Worm (Caenorhabditis elegans) whole organism, early embryonic: ENCODE results near the gene fbxb-88.

Experiments
- B0310.2 ChIP-seq: sonication (generic microtip); optimal IDR thresholded peaks from 2 replicates; lab custom pipeline; 2016; ENCODE audit warnings: mild to moderate bottlenecking, missing genetic modification characterization, missing compliant biosample characterization
- F13C5.2 ChIP-seq: sonication (generic microtip); optimal IDR thresholded peaks from 2 replicates; lab custom pipeline; 2017; ENCODE audit warnings: mild to moderate bottlenecking, missing genetic modification characterization, inconsistent platforms, missing compliant biosample characterization
- aly-1 ChIP-seq: sonication (generic microtip); optimal IDR thresholded peaks from 2 replicates; lab custom pipeline; 2016; ENCODE audit warnings: missing genetic modification characterization, missing compliant biosample characterization
- ama-1 ChIP-seq: fragments of 150-350 bp; optimal IDR thresholded peaks from 2 replicates; lab custom pipeline; 2014
- ceh-13 ChIP-seq: fragments of 200-800 bp; sonication (Bioruptor generic); optimal IDR thresholded peaks from 2 replicates; lab custom pipeline; 2018; ENCODE audit warnings: mild to moderate bottlenecking, missing genetic modification characterization, missing compliant biosample characterization
- ceh-36 ChIP-seq: sonication (generic microtip); optimal IDR thresholded peaks from 2 replicates; lab custom pipeline; 2016; ENCODE audit warnings: missing genetic modification characterization, inconsistent platforms, missing compliant biosample characterization
- ets-7 ChIP-seq: sonication (generic microtip); optimal IDR thresholded peaks from 2 replicates; lab custom pipeline; 2016; ENCODE audit warnings: missing genotype, missing genetic modification characterization, missing compliant biosample characterization
- flt-1 ChIP-seq: fragments of 200-800 bp; sonication (Bioruptor generic); IDR thresholded peaks from 2 replicates; pipeline ENCODE4 v1.3.6; 2022; ENCODE audit warnings: missing genetic modification characterization, missing compliant biosample characterization
- hmbx-1 ChIP-seq: sonication (generic microtip); optimal IDR thresholded peaks from 2 replicates; lab custom pipeline; 2016; ENCODE audit warnings: mild to moderate bottlenecking, missing genetic modification characterization, missing compliant biosample characterization
- hmg-4 ChIP-seq: fragments of 200-800 bp; sonication (Bioruptor generic); optimal IDR thresholded peaks from 2 replicates; lab custom pipeline; 2018; ENCODE audit warnings: mild to moderate bottlenecking, missing genetic modification characterization, missing compliant biosample characterization
- hnd-1 ChIP-seq: sonication (generic microtip); optimal IDR thresholded peaks from 2 replicates; lab custom pipeline; 2016; ENCODE audit warnings: missing genetic modification characterization, missing compliant biosample characterization
- pes-1 ChIP-seq: fragments of 200-800 bp; sonication (Bioruptor generic); IDR thresholded peaks from 2 replicates; pipeline ENCODE4 v1.3.6; 2022; ENCODE audit warnings: missing genetic modification reagents, missing genetic modification characterization, missing compliant biosample characterization
- scrt-1 ChIP-seq: fragments of 200-800 bp; sonication (Bioruptor generic); IDR thresholded peaks from 2 replicates; pipeline ENCODE4 v1.3.6; 2022; ENCODE audit warnings: missing genetic modification characterization, missing compliant biosample characterization
- sea-1 ChIP-seq: fragments of 200-800 bp; sonication (Bioruptor generic); conservative IDR thresholded peaks from 2 replicates; pipeline ENCODE4 v1.3.6; 2022; ENCODE audit warnings: missing genetic modification characterization, missing compliant biosample characterization
- tbx-11 ChIP-seq: fragments of 200-800 bp; sonication (Bioruptor generic); IDR thresholded peaks from 2 replicates; pipeline ENCODE4 v1.3.6; 2022; ENCODE audit warnings: missing genetic modification characterization, missing compliant biosample characterization
- tbx-37 ChIP-seq: fragments of 200-800 bp; sonication (Bioruptor generic); conservative IDR thresholded peaks from 2 replicates; pipeline ENCODE4 v1.3.6; 2022; ENCODE audit warnings: missing genetic modification reagents, missing genetic modification characterization, missing compliant biosample characterization
- tra-4 ChIP-seq: sonication (generic microtip); optimal IDR thresholded peaks from 2 replicates; lab custom pipeline; 2017; ENCODE audit warnings: missing genetic modification characterization, missing compliant biosample characterization

Gene fbxb-88

ce11 chrII:4806726-4807125 is 21.0 kb downstream of the fbxb-88 start:
- no peak for TF ChIP-seq ceh-13 (GFP tag; lab: Kevin White, UChicago)
- TF ChIP-seq flt-1 (GFP tag; lab: Robert Waterston, UW) = no peak
- TF ChIP-seq B0310.2 (tag; lab: Kevin White, UChicago) = no peak
- TF ChIP-seq ceh-36 (tag; lab: Kevin White, UChicago) = no peak
- no peak for TF ChIP-seq sea-1 (GFP tag; lab: Robert Waterston, UW)
- TF ChIP-seq aly-1 (tag; lab: Kevin White, UChicago) = no peak
- TF ChIP-seq hmbx-1 (tag; lab: Kevin White, UChicago) = no peak
- TF ChIP-seq F13C5.2 (tag; lab: Kevin White, UChicago) = no peak
- TF ChIP-seq tbx-37 (GFP tag; lab: Robert Waterston, UW) = no peak
- no peak for TF ChIP-seq scrt-1 (GFP tag; lab: Robert Waterston, UW)
- no peak for TF ChIP-seq ets-7 (tag; lab: Kevin White, UChicago)
- TF ChIP-seq hnd-1 (tag; lab: Kevin White, UChicago) = no peak
- TF ChIP-seq tra-4 (tag; lab: Kevin White, UChicago) = no peak
- no peak for TF ChIP-seq hmg-4
- TF ChIP-seq pes-1 = no peak
- no peak for TF ChIP-seq ama-1 (lab: Kevin White, UChicago)
- TF ChIP-seq tbx-11 (GFP tag; lab: Robert Waterston, UW) = no peak

- TF ChIP-seq hnd-1 (tag; lab: Kevin White, UChicago) = no peak
Observed at ce11 chrII:4806261-4806660, 21.4 kb downstream of the fbxb-88 start.

ce11 chrII:4805799-4806198 is 21.9 kb downstream of the fbxb-88 start:
- no peak for TF ChIP-seq tbx-11 (GFP tag; lab: Robert Waterston, UW)
- TF ChIP-seq tra-4 (tag; lab: Kevin White, UChicago) = no peak
- TF ChIP-seq flt-1 (GFP tag; lab: Robert Waterston, UW) = no peak
- TF ChIP-seq aly-1 (tag; lab: Kevin White, UChicago) = no peak
- TF ChIP-seq hmbx-1 (tag; lab: Kevin White, UChicago) = no peak
- no peak for TF ChIP-seq ama-1 (lab: Kevin White, UChicago)
- no peak for TF ChIP-seq ceh-13 (GFP tag; lab: Kevin White, UChicago)
- TF ChIP-seq tbx-37 (GFP tag; lab: Robert Waterston, UW) = no peak
- no peak for TF ChIP-seq sea-1 (GFP tag; lab: Robert Waterston, UW)

ce11 chrII:4802917-4803316 is 24.8 kb downstream of the fbxb-88 start:
- TF ChIP-seq ets-7 (tag; lab: Kevin White, UChicago) = no peak
- no peak for TF ChIP-seq scrt-1 (GFP tag; lab: Robert Waterston, UW)
- no peak for TF ChIP-seq hmbx-1 (tag; lab: Kevin White, UChicago)
- no peak for TF ChIP-seq tbx-37 (GFP tag; lab: Robert Waterston, UW)
- TF ChIP-seq tbx-11 (GFP tag; lab: Robert Waterston, UW) = no peak
- TF ChIP-seq ceh-13 (GFP tag; lab: Kevin White, UChicago) = no peak
- no peak for TF ChIP-seq sea-1 (GFP tag; lab: Robert Waterston, UW)
- no peak for TF ChIP-seq aly-1 (tag; lab: Kevin White, UChicago)
- no peak for TF ChIP-seq flt-1 (GFP tag; lab: Robert Waterston, UW)
- no peak for TF ChIP-seq tra-4 (tag; lab: Kevin White, UChicago)
- no peak for TF ChIP-seq B0310.2 (tag; lab: Kevin White, UChicago)
- no peak for TF ChIP-seq F13C5.2 (tag; lab: Kevin White, UChicago)
- no peak for TF ChIP-seq hnd-1 (tag; lab: Kevin White, UChicago)
- no peak for TF ChIP-seq pes-1
- TF ChIP-seq ceh-36 (tag; lab: Kevin White, UChicago) = no peak
- no peak for TF ChIP-seq ama-1 (lab: Kevin White, UChicago)

ce11 chrII:4800524-4800923 is 27.2 kb downstream of the fbxb-88 start:
- TF ChIP-seq sea-1 (GFP tag; lab: Robert Waterston, UW) (no peak), tra-4 (tag; lab: Kevin White, UChicago) (no peak), tbx-37 (GFP tag; lab: Robert Waterston, UW) (no peak), flt-1 (GFP tag; lab: Robert Waterston, UW) (no peak), pes-1 (no peak), hnd-1 (tag; lab: Kevin White, UChicago) (no peak), tbx-11 (GFP tag; lab: Robert Waterston, UW) (no peak), ceh-13 (GFP tag; lab: Kevin White, UChicago) (no peak), B0310.2 (tag; lab: Kevin White, UChicago) (no peak)

ce11 chrII:4797071-4797470 is 30.6 kb downstream of the fbxb-88 start, which contains the start of gene C33F10.14:
TSS of gene C33F10.14 (plus strand) at chrII:4797371.
- TF ChIP-seq tra-4 (tag; lab: Kevin White, UChicago) (no peak), tbx-37 (GFP tag; lab: Robert Waterston, UW) (no peak), hmbx-1 (tag; lab: Kevin White, UChicago) (no peak), scrt-1 (GFP tag; lab: Robert Waterston, UW) (no peak), ceh-36 (tag; lab: Kevin White, UChicago) (no peak), tbx-11 (GFP tag; lab: Robert Waterston, UW) (no peak), sea-1 (GFP tag; lab: Robert Waterston, UW) (no peak), F13C5.2 (tag; lab: Kevin White, UChicago) (no peak), ets-7 (tag; lab: Kevin White, UChicago) (no peak), hnd-1 (tag; lab: Kevin White, UChicago) (no peak), B0310.2 (tag; lab: Kevin White, UChicago) (no peak), aly-1 (tag; lab: Kevin White, UChicago) (no peak), pes-1 (no peak), hmg-4 (no peak), flt-1 (GFP tag; lab: Robert Waterston, UW) (no peak), ceh-13 (GFP tag; lab: Kevin White, UChicago) (no peak), ama-1 (lab: Kevin White, UChicago) (no peak)

- TF ChIP-seq flt-1 (GFP tag; lab: Robert Waterston, UW) (no peak), ama-1 (lab: Kevin White, UChicago) (no peak), tbx-11 (GFP tag; lab: Robert Waterston, UW) (no peak), tbx-37 (GFP tag; lab: Robert Waterston, UW) (no peak), ets-7 (tag; lab: Kevin White, UChicago) (no peak), ceh-36 (tag; lab: Kevin White, UChicago) (no peak), tra-4 (tag; lab: Kevin White, UChicago) (no peak), hmbx-1 (tag; lab: Kevin White, UChicago) (no peak), ceh-13 (GFP tag; lab: Kevin White, UChicago) (no peak), hnd-1 (tag; lab: Kevin White, UChicago) (no peak), aly-1 (tag; lab: Kevin White, UChicago) (no peak), pes-1 (no peak), B0310.2 (tag; lab: Kevin White, UChicago) (no peak)
Observed at ce11 chrII:4795461-4795860, 32.2 kb downstream of the fbxb-88 start, which contains the start of gene C33F10.4. TSS of gene C33F10.4 (plus strand) at chrII:4795761.
